Worm (Caenorhabditis elegans) whole organism, L2 larva: ENCODE results near the gene R02E4.3.

Experiments
- C34F6.9 ChIP-seq: fragments of 150-350 bp; optimal IDR thresholded peaks from 2 replicates; lab custom pipeline; 2014; ENCODE audit warnings: missing biosample characterization, missing genetic modification characterization
- F13H6.1 ChIP-seq: sonication (generic microtip); optimal IDR thresholded peaks from 2 replicates; lab custom pipeline; 2016; ENCODE audit warnings: missing genetic modification characterization, missing compliant biosample characterization
- R02D3.7 ChIP-seq: fragments of 150-350 bp; optimal IDR thresholded peaks from 2 replicates; lab custom pipeline; 2014; ENCODE audit warnings: missing biosample characterization, missing genetic modification characterization
- Y55F3AM.14 ChIP-seq: fragments of 200-800 bp; sonication (Bioruptor generic); optimal IDR thresholded peaks from 2 replicates; lab custom pipeline; 2018; ENCODE audit warnings: mild to moderate bottlenecking, missing genetic modification characterization, missing compliant biosample characterization
- ZK546.5 ChIP-seq: sonication (generic microtip); optimal IDR thresholded peaks from 2 replicates; lab custom pipeline; 2017; ENCODE audit warnings: missing biosample characterization, missing genetic modification characterization
- alr-1 ChIP-seq: fragments of 150-350 bp; optimal IDR thresholded peaks from 2 replicates; lab custom pipeline; 2014; ENCODE audit warnings: missing biosample characterization, missing genetic modification characterization
- aly-2 ChIP-seq: fragments of 150-350 bp; optimal IDR thresholded peaks from 2 replicates; lab custom pipeline; 2014; ENCODE audit warnings: missing biosample characterization, missing genetic modification characterization
- ama-1 ChIP-seq: fragments of 150-350 bp; optimal IDR thresholded peaks from 2 replicates; lab custom pipeline; 2018; ENCODE audit warnings: inconsistent platforms
- ceh-16 ChIP-seq: fragments of 150-350 bp; optimal IDR thresholded peaks from 2 replicates; lab custom pipeline; 2014; ENCODE audit warnings: missing biosample characterization, missing genetic modification characterization
- ceh-82 ChIP-seq: fragments of 150-350 bp; optimal IDR thresholded peaks from 2 replicates; lab custom pipeline; 2014; ENCODE audit warnings: missing biosample characterization, missing genetic modification characterization
- crh-2 ChIP-seq: sonication (generic microtip); optimal IDR thresholded peaks from 2 replicates; lab custom pipeline; 2017; ENCODE audit warnings: missing biosample characterization, missing genetic modification characterization
- dmd-4 ChIP-seq: sonication (generic microtip); optimal IDR thresholded peaks from 2 replicates; lab custom pipeline; 2017; ENCODE audit warnings: missing biosample characterization, missing genetic modification characterization
- egl-27 ChIP-seq: sonication (generic microtip); optimal IDR thresholded peaks from 3 replicates; lab custom pipeline; 2017; ENCODE audit warnings: missing biosample characterization, missing genetic modification reagents, missing genetic modification characterization
- elt-1 ChIP-seq: fragments of 150-350 bp; optimal IDR thresholded peaks from 2 replicates; lab custom pipeline; 2014; ENCODE audit warnings: missing biosample characterization, missing genetic modification characterization
- elt-3 ChIP-seq: sonication (generic microtip); optimal IDR thresholded peaks from 2 replicates; lab custom pipeline; 2017; ENCODE audit warnings: missing biosample characterization, missing genetic modification characterization
- fos-1 ChIP-seq: fragments of 150-350 bp; optimal IDR thresholded peaks from 2 replicates; lab custom pipeline; 2014; ENCODE audit warnings: missing biosample characterization, missing genetic modification characterization
- gmeb-1 ChIP-seq: fragments of 150-350 bp; optimal IDR thresholded peaks from 2 replicates; lab custom pipeline; 2014; ENCODE audit warnings: missing biosample characterization, missing genetic modification characterization
- lin-11 ChIP-seq: fragments of 150-350 bp; sonication (generic microtip); optimal IDR thresholded peaks from 2 replicates; lab custom pipeline; 2014; ENCODE audit warnings: missing biosample characterization, missing genetic modification characterization, inconsistent platforms, mixed read lengths
- lin-13 ChIP-seq: fragments of 150-350 bp; optimal IDR thresholded peaks from 2 replicates; lab custom pipeline; 2014; ENCODE audit warnings: missing biosample characterization, missing genetic modification reagents, missing genetic modification characterization
- lin-39 ChIP-seq: fragments of 150-350 bp; optimal IDR thresholded peaks from 2 replicates; lab custom pipeline; 2014; ENCODE audit warnings: missing biosample characterization, missing genetic modification reagents, missing genetic modification characterization
- lsy-2 ChIP-seq, 2 experiments: fragments of 150-350 bp in 1 of 2; sonication (generic microtip) in 1 of 2; optimal IDR thresholded peaks; 2 replicates each; lab custom pipeline; 2014 to 2017; ENCODE audit warnings: missing biosample characterization in 2 of 2, missing genetic modification characterization in 2 of 2
- mab-5 ChIP-seq: fragments of 150-350 bp; optimal IDR thresholded peaks from 2 replicates; lab custom pipeline; 2014; ENCODE audit warnings: missing biosample characterization, missing genetic modification characterization
- mbf-1 ChIP-seq: sonication (generic microtip); optimal IDR thresholded peaks from 2 replicates; lab custom pipeline; 2017; ENCODE audit warnings: missing biosample characterization, missing genetic modification characterization
- mdl-1 ChIP-seq, 2 experiments: fragments of 150-350 bp in 1 of 2; sonication (generic microtip) in 1 of 2; optimal IDR thresholded peaks; 2 replicates each; lab custom pipeline; 2017; ENCODE audit warnings: missing biosample characterization in 2 of 2, missing genetic modification characterization in 2 of 2
- nhr-10 ChIP-seq: sonication (generic microtip); optimal IDR thresholded peaks from 2 replicates; lab custom pipeline; 2017; ENCODE audit warnings: missing biosample characterization, missing genetic modification characterization
- nhr-11 ChIP-seq: fragments of 150-350 bp; optimal IDR thresholded peaks from 2 replicates; lab custom pipeline; 2014; ENCODE audit warnings: missing biosample characterization, missing genetic modification characterization
- nhr-12 ChIP-seq: fragments of 150-350 bp; optimal IDR thresholded peaks from 2 replicates; lab custom pipeline; 2014; ENCODE audit warnings: missing biosample characterization, missing genetic modification characterization
- nhr-129 ChIP-seq: fragments of 150-350 bp; optimal IDR thresholded peaks from 2 replicates; lab custom pipeline; 2014; ENCODE audit warnings: missing biosample characterization, missing genetic modification characterization
- nhr-21 ChIP-seq: fragments of 150-350 bp; optimal IDR thresholded peaks from 2 replicates; lab custom pipeline; 2014; ENCODE audit warnings: missing biosample characterization, missing genetic modification characterization
- nhr-23 ChIP-seq: fragments of 150-350 bp; optimal IDR thresholded peaks from 2 replicates; lab custom pipeline; 2014; ENCODE audit warnings: missing biosample characterization, missing genetic modification reagents, missing genetic modification characterization
- nhr-237 ChIP-seq: fragments of 150-350 bp; optimal IDR thresholded peaks from 2 replicates; lab custom pipeline; 2014; ENCODE audit warnings: missing biosample characterization, missing genetic modification characterization
- nhr-25 ChIP-seq: fragments of 150-350 bp; sonication (generic microtip); optimal IDR thresholded peaks from 3 replicates; lab custom pipeline; 2014; ENCODE audit warnings: missing biosample characterization, missing genetic modification characterization
- nhr-6 ChIP-seq: fragments of 150-350 bp; optimal IDR thresholded peaks from 2 replicates; lab custom pipeline; 2014; ENCODE audit warnings: missing biosample characterization, missing genetic modification characterization
- nhr-77 ChIP-seq: fragments of 150-350 bp; optimal IDR thresholded peaks from 2 replicates; lab custom pipeline; 2014; ENCODE audit warnings: missing biosample characterization, missing genetic modification characterization
- sem-4 ChIP-seq: fragments of 150-350 bp; optimal IDR thresholded peaks from 2 replicates; lab custom pipeline; 2014; ENCODE audit warnings: missing biosample characterization, missing genetic modification reagents, missing genetic modification characterization
- skn-1 ChIP-seq: sonication (generic microtip); optimal IDR thresholded peaks from 2 replicates; lab custom pipeline; 2017; ENCODE audit warnings: missing biosample characterization, missing genetic modification characterization
- sma-3 ChIP-seq: sonication (generic microtip); optimal IDR thresholded peaks from 2 replicates; lab custom pipeline; 2016; ENCODE audit warnings: missing genetic modification reagents, missing genetic modification characterization, missing compliant biosample characterization
- sma-9 ChIP-seq, 2 experiments: fragments of 150-350 bp in 1 of 2; sonication (generic microtip) in 1 of 2; optimal IDR thresholded peaks; 2 replicates each; lab custom pipeline; 2014 to 2016; ENCODE audit warnings: missing genetic modification characterization in 2 of 2, mild to moderate bottlenecking in 1 of 2, missing biosample characterization in 1 of 2, missing compliant biosample characterization in 1 of 2, missing genetic modification reagents in 1 of 2, moderate library complexity in 1 of 2
- snpc-4 ChIP-seq: fragments of 150-350 bp; optimal IDR thresholded peaks from 2 replicates; lab custom pipeline; 2014; ENCODE audit warnings: missing biosample characterization, missing genetic modification characterization
- unc-39 ChIP-seq: fragments of 150-350 bp; optimal IDR thresholded peaks from 2 replicates; lab custom pipeline; 2014; ENCODE audit warnings: missing biosample characterization, missing genetic modification characterization
- unc-55 ChIP-seq: fragments of 150-350 bp; sonication (generic microtip); optimal IDR thresholded peaks from 3 replicates; lab custom pipeline; 2014; ENCODE audit warnings: missing biosample characterization, missing genetic modification reagents, missing genetic modification characterization
- unc-62 ChIP-seq: fragments of 150-350 bp; optimal IDR thresholded peaks from 2 replicates; lab custom pipeline; 2014; ENCODE audit warnings: missing biosample characterization, missing genetic modification reagents, missing genetic modification characterization
- zag-1 ChIP-seq: fragments of 150-350 bp; optimal IDR thresholded peaks from 2 replicates; lab custom pipeline; 2014; ENCODE audit warnings: missing biosample characterization, missing genetic modification characterization
- ztf-1 ChIP-seq: fragments of 200-800 bp; sonication (Bioruptor generic); conservative IDR thresholded peaks from 2 replicates; pipeline ENCODE4 v1.3.6; 2022; ENCODE audit warnings: missing genetic modification characterization, missing compliant biosample characterization
- ztf-11 ChIP-seq: sonication (generic microtip); optimal IDR thresholded peaks from 2 replicates; lab custom pipeline; 2017; ENCODE audit warnings: missing biosample characterization, missing genetic modification characterization
- ztf-4 ChIP-seq: fragments of 150-350 bp; optimal IDR thresholded peaks from 2 replicates; lab custom pipeline; 2014; ENCODE audit warnings: missing biosample characterization, missing genetic modification characterization

The R02E4.3 gene

ce11 chrX:4142202-4142601 is 40.3 kb upstream of the R02E4.3 start:
- TF ChIP-seq ztf-11 (tag; lab: Kevin White, UChicago) (no peak), zag-1 (tag; lab: Kevin White, UChicago) (peak; percentile 17), lin-11 (peak; percentile 85), skn-1 (tag; lab: Kevin White, UChicago) (no peak), ztf-4 (tag; lab: Kevin White, UChicago) (peak; percentile 96), nhr-237 (tag; lab: Kevin White, UChicago) (peak; percentile 11), unc-62 (GFP tag; lab: Kevin White, UChicago) (no peak), alr-1 (tag; lab: Kevin White, UChicago) (no peak), nhr-12 (tag; lab: Kevin White, UChicago) (peak; percentile 27), nhr-129 (tag; lab: Kevin White, UChicago) (peak; percentile 92), crh-2 (tag; lab: Kevin White, UChicago) (peak; percentile 74), gmeb-1 (tag; lab: Kevin White, UChicago) (peak; percentile 68), snpc-4 (peak; percentile 20), mab-5 (tag; lab: Kevin White, UChicago) (peak; percentile 50), ztf-1 (GFP tag; lab: Robert Waterston, UW) (no peak), sem-4 (tag; lab: Kevin White, UChicago) (peak; percentile 89), C34F6.9 (tag; lab: Kevin White, UChicago) (peak; percentile 74), nhr-6 (tag; lab: Kevin White, UChicago) (no peak), ama-1 (lab: Kevin White, UChicago) (no peak), elt-1 (tag; lab: Kevin White, UChicago) (no peak), nhr-21 (tag; lab: Kevin White, UChicago) (peak; percentile 86), sma-3 (GFP tag; lab: Kevin White, UChicago) (peak; percentile 87), lin-39 (tag; lab: Kevin White, UChicago) (no peak), mdl-1 (tag; optimal IDR thresholded peaks at IDR 0.05; lab: Kevin White, UChicago) (peak; percentile 80 to 93), unc-55 (GFP tag; lab: Kevin White, UChicago) (peak; percentile 22), sma-9 (GFP tag; optimal IDR thresholded peaks at IDR 0.05; lab: Kevin White, UChicago) (peak; percentile 100), sma-9 (tag; optimal IDR thresholded peaks at IDR 0.05; lab: Kevin White, UChicago) (peak; percentile 74), F13H6.1 (tag; lab: Kevin White, UChicago) (peak; percentile 92), mbf-1 (no peak), lsy-2 (tag; optimal IDR thresholded peaks at IDR 0.05; lab: Kevin White, UChicago) (peak in 1 of 2 experiments; percentile 82), Y55F3AM.14 (GFP tag; lab: Kevin White, UChicago) (peak; percentile 50), R02D3.7 (tag; lab: Kevin White, UChicago) (no peak), lin-13 (GFP tag; lab: Kevin White, UChicago) (peak; percentile 39), nhr-25 (peak; percentile 91), elt-3 (no peak)

- TF ChIP-seq fos-1 (peak; percentile 30), egl-27 (tag; lab: Kevin White, UChicago) (no peak), Y55F3AM.14 (GFP tag; lab: Kevin White, UChicago) (no peak), snpc-4 (no peak), elt-1 (tag; lab: Kevin White, UChicago) (no peak), ztf-4 (tag; lab: Kevin White, UChicago) (peak; percentile 59), nhr-10 (no peak), alr-1 (tag; lab: Kevin White, UChicago) (no peak), ceh-16 (no peak), lin-39 (tag; lab: Kevin White, UChicago) (no peak), ztf-1 (GFP tag; lab: Robert Waterston, UW) (no peak), lsy-2 (tag; optimal IDR thresholded peaks at IDR 0.05; lab: Kevin White, UChicago) (peak in 1 of 2 experiments; percentile 14), gmeb-1 (tag; lab: Kevin White, UChicago) (peak; percentile 3), nhr-23 (tag; lab: Kevin White, UChicago) (no peak), ZK546.5 (tag; lab: Kevin White, UChicago) (no peak), lin-11 (no peak), zag-1 (tag; lab: Kevin White, UChicago) (no peak), nhr-25 (peak; percentile 41), sma-9 (GFP tag; optimal IDR thresholded peaks at IDR 0.05; lab: Kevin White, UChicago) (peak; percentile 45), sma-9 (tag; optimal IDR thresholded peaks at IDR 0.05; lab: Kevin White, UChicago) (no peak), unc-39 (no peak), aly-2 (tag; lab: Kevin White, UChicago) (no peak), sem-4 (tag; lab: Kevin White, UChicago) (no peak), nhr-21 (tag; lab: Kevin White, UChicago) (peak; percentile 61), ama-1 (lab: Kevin White, UChicago) (peak; percentile 13), nhr-77 (tag; lab: Kevin White, UChicago) (no peak), elt-3 (no peak), skn-1 (tag; lab: Kevin White, UChicago) (no peak), mbf-1 (no peak), crh-2 (tag; lab: Kevin White, UChicago) (peak; percentile 58), nhr-12 (tag; lab: Kevin White, UChicago) (no peak), nhr-11 (tag; lab: Kevin White, UChicago) (no peak), ztf-11 (tag; lab: Kevin White, UChicago) (no peak), lin-13 (GFP tag; lab: Kevin White, UChicago) (no peak), nhr-6 (tag; lab: Kevin White, UChicago) (peak; percentile 39), unc-55 (GFP tag; lab: Kevin White, UChicago) (no peak), R02D3.7 (tag; lab: Kevin White, UChicago) (no peak), F13H6.1 (tag; lab: Kevin White, UChicago) (no peak), dmd-4 (tag; lab: Kevin White, UChicago) (no peak), C34F6.9 (tag; lab: Kevin White, UChicago) (no peak), ceh-82 (tag; lab: Kevin White, UChicago) (no peak), nhr-237 (tag; lab: Kevin White, UChicago) (no peak)
Measured at ce11 chrX:4140755-4141417, 39.0 kb upstream of the R02E4.3 start.
